Fruit fly (Drosophila melanogaster): Measurements from ENCODE around the gene unc-13-4A.

unc-13-4A gene

DNA sequence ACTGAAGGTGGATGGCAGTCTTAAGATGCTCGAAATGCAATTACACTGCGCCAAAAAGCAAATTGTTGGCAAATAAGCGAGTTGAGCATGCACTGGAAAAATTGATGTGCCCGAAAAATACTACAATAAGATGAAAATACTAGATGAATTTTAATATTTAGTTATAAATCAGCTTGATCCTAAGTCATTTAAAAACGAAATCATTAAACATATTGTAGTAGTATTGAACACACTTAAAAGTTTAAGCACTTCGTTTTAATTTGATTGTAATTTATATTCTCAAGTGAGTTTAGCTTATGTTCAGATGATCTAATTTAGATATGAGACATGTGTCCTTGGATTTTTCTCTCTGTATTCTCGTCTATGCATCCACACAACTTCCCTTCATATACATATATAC is 50.2 kb downstream of the unc-13-4A start (continued):
- TF ChIP-seq pzg (GFP tag; optimal IDR thresholded peaks at IDR 0.05) (no peak), CG11695 (GFP tag; IDR thresholded peaks at IDR 0.05) (0 out of 3 replicates have a peak, but pooled peaks have one; percentile 7), prd (optimal IDR thresholded peaks at IDR 0.05) (no peak), prd (GFP tag; IDR thresholded peaks at IDR 0.05) (peak; percentile 51; the same call in 1 of the 3 replicates), ems (GFP tag; optimal IDR thresholded peaks at IDR 0.05) (peak; percentile 9), trh (GFP tag; optimal IDR thresholded peaks at IDR 0.05) (no peak), bab2 (GFP tag; optimal IDR thresholded peaks at IDR 0.05) (no peak), zfh1 (GFP tag; IDR thresholded peaks at IDR 0.05) (no peak), CG32772 (GFP tag; IDR thresholded peaks at IDR 0.05) (no peak), slbo (GFP tag; IDR thresholded peaks at IDR 0.05) (peak; percentile 23; the same call in 1 of the 2 replicates), CG16813 (GFP tag; IDR thresholded peaks at IDR 0.05; ENCODE audit: partially characterized antibody) (no peak), CG3163 (GFP tag; optimal IDR thresholded peaks at IDR 0.05) (no peak), nerfin-1 (tag; optimal IDR thresholded peaks at IDR 0.05) (peak; percentile 27), ttk (GFP tag; IDR thresholded peaks at IDR 0.05) (peak; percentile 38; the same call in 1 of the 2 replicates), dmrt99B (tag; optimal IDR thresholded peaks at IDR 0.05) (peak; percentile 74), CG13775 (GFP tag; optimal IDR thresholded peaks at IDR 0.05) (no peak), Sox102F (GFP tag; optimal IDR thresholded peaks at IDR 0.05) (peak; percentile 42), Ssrp (tag; optimal IDR thresholded peaks at IDR 0.05) (no peak), Gug (GFP tag; IDR thresholded peaks at IDR 0.05) (no peak), Dek (tag; optimal IDR thresholded peaks at IDR 0.05) (no peak), tin (GFP tag; optimal IDR thresholded peaks at IDR 0.05) (no peak), Asciz (GFP tag; optimal IDR thresholded peaks at IDR 0.05) (peak; percentile 40), fd96Cb (tag; optimal IDR thresholded peaks at IDR 0.05) (peak; percentile 42), esg (GFP tag; conservative IDR thresholded peaks at IDR 0.05) (no peak), CG6765 (GFP tag; optimal IDR thresholded peaks at IDR 0.05) (no peak), stwl (tag; optimal IDR thresholded peaks at IDR 0.05) (no peak), Gsc (GFP tag; IDR thresholded peaks at IDR 0.05) (no peak), Bteb2 (GFP tag; optimal IDR thresholded peaks at IDR 0.05) (no peak), CG43689 (GFP tag; IDR thresholded peaks at IDR 0.05) (no peak), CG15601 (tag; optimal IDR thresholded peaks at IDR 0.05) (no peak), CG13624 (GFP tag; optimal IDR thresholded peaks at IDR 0.05) (no peak), CG7556 (GFP tag; optimal IDR thresholded peaks at IDR 0.05) (peak; percentile 13), Usf (GFP tag; optimal IDR thresholded peaks at IDR 0.05) (no peak), lov (optimal IDR thresholded peaks at IDR 0.05) (no peak), lov (GFP tag; IDR thresholded peaks at IDR 0.05) (no peak), CG6813 (GFP tag; optimal IDR thresholded peaks at IDR 0.05) (no peak), org-1 (GFP tag; optimal IDR thresholded peaks at IDR 0.05) (no peak), ATbp (GFP tag; optimal IDR thresholded peaks at IDR 0.05) (no peak), wor (GFP tag; IDR thresholded peaks at IDR 0.05) (no peak), Abd-B (GFP tag; optimal IDR thresholded peaks at IDR 0.05) (peak; percentile 15), row (GFP tag; IDR thresholded peaks at IDR 0.05) (0 out of 3 replicates have a peak, but pooled peaks have one; percentile 19), Fer3 (tag; optimal IDR thresholded peaks at IDR 0.05) (no peak), gem (tag; optimal IDR thresholded peaks at IDR 0.05) (peak; percentile 48), CG15269 (tag; optimal IDR thresholded peaks at IDR 0.05) (peak; percentile 18), CG14965 (GFP tag; optimal IDR thresholded peaks at IDR 0.05; ENCODE audit: borderline replicate concordance) (no peak), sob (GFP tag; IDR thresholded peaks at IDR 0.05) (0 out of 2 replicates have a peak, but pooled peaks have one; percentile 17), CG15479 (GFP tag; optimal IDR thresholded peaks at IDR 0.05) (no peak), Oli (tag; optimal IDR thresholded peaks at IDR 0.05) (peak; percentile 13), CG31388 (GFP tag; optimal IDR thresholded peaks at IDR 0.05) (no peak), CG10979 (tag; optimal IDR thresholded peaks at IDR 0.05) (peak; percentile 12), CG7839 (tag; optimal IDR thresholded peaks at IDR 0.05) (peak; percentile 59)
